Worm (Caenorhabditis elegans) whole organism, L4 larva: Measurements from ENCODE around the gene F01F1.14.

Experiments used
- D1046.2 ChIP-seq: fragments of 200-800 bp; sonication (Bioruptor generic); IDR thresholded peaks from 2 replicates; pipeline ENCODE4 v1.3.6; 2022; ENCODE audit warnings: missing genetic modification characterization, missing compliant biosample characterization
- F26F4.8 ChIP-seq: fragments of 200-800 bp; sonication (Bioruptor generic); conservative IDR thresholded peaks from 2 replicates; pipeline ENCODE4 v1.3.6; 2022; ENCODE audit warnings: missing genetic modification characterization, missing compliant biosample characterization
- F44E2.7 ChIP-seq: fragments of 200-800 bp; sonication (Bioruptor generic); IDR thresholded peaks from 2 replicates; pipeline ENCODE4 v2.1.2; 2022; ENCODE audit warnings: missing genetic modification characterization, missing compliant biosample characterization
- Y48G9A.11 ChIP-seq: fragments of 200-800 bp; sonication (Bioruptor generic); IDR thresholded peaks from 2 replicates; pipeline ENCODE4 v1.3.6; 2022; ENCODE audit warnings: missing genetic modification reagents, missing genetic modification characterization, missing compliant biosample characterization
- Y5F2A.4 ChIP-seq: fragments of 200-800 bp; sonication (Bioruptor generic); optimal IDR thresholded peaks from 2 replicates; lab custom pipeline; 2018; ENCODE audit warnings: mild to moderate bottlenecking, missing genetic modification characterization, missing compliant biosample characterization
- ZK337.2 ChIP-seq: fragments of 200-800 bp; sonication (Bioruptor generic); IDR thresholded peaks from 2 replicates; pipeline ENCODE4 v1.3.6; 2022; ENCODE audit warnings: missing genetic modification reagents, missing genetic modification characterization, missing compliant biosample characterization
- ZK546.5 ChIP-seq, 2 experiments: sonication (generic microtip); optimal IDR thresholded peaks; 2 replicates each; lab custom pipeline; 2017; ENCODE audit warnings: missing biosample characterization in 2 of 2, missing genetic modification characterization in 2 of 2
- aly-2 ChIP-seq: sonication (generic microtip); optimal IDR thresholded peaks from 2 replicates; lab custom pipeline; 2018; ENCODE audit warnings: missing biosample characterization, missing genetic modification characterization
- attf-4 ChIP-seq: sonication (generic microtip); optimal IDR thresholded peaks from 3 replicates; lab custom pipeline; 2017; ENCODE audit warnings: missing biosample characterization, missing genetic modification characterization
- ceh-20 ChIP-seq: fragments of 200-800 bp; sonication (Bioruptor generic); IDR thresholded peaks from 2 replicates; pipeline ENCODE4 v1.3.6; 2022; ENCODE audit warnings: missing genetic modification reagents, missing genetic modification characterization, missing compliant biosample characterization
- ceh-28 ChIP-seq: fragments of 150-350 bp; optimal IDR thresholded peaks from 2 replicates; lab custom pipeline; 2014; ENCODE audit warnings: missing biosample characterization, missing genetic modification reagents, missing genetic modification characterization
- ceh-62 ChIP-seq: sonication (generic microtip); optimal IDR thresholded peaks from 2 replicates; lab custom pipeline; 2017; ENCODE audit warnings: missing biosample characterization, missing genetic modification characterization
- ceh-82 ChIP-seq: sonication (generic microtip); optimal IDR thresholded peaks from 2 replicates; lab custom pipeline; 2017; ENCODE audit warnings: missing biosample characterization, missing genetic modification characterization
- ces-1 ChIP-seq: fragments of 150-350 bp; sonication (generic microtip); optimal IDR thresholded peaks from 4 replicates; lab custom pipeline; 2014; ENCODE audit warnings: missing biosample characterization, missing genetic modification reagents, missing genetic modification characterization
- cey-2 ChIP-seq: sonication (generic microtip); optimal IDR thresholded peaks from 3 replicates; lab custom pipeline; 2017; ENCODE audit warnings: missing genetic modification characterization, mild to moderate bottlenecking, missing compliant biosample characterization, antibody characterized with exemption, borderline replicate concordance; ENCODE audit not compliant: insufficient read depth
- ctbp-1 ChIP-seq: fragments of 200-800 bp; sonication (Bioruptor generic); IDR thresholded peaks from 2 replicates; pipeline ENCODE4 v1.3.6; 2022; ENCODE audit warnings: missing genetic modification reagents, missing genetic modification characterization, missing compliant biosample characterization
- daf-8 ChIP-seq: fragments of 200-800 bp; sonication (Bioruptor generic); IDR thresholded peaks from 2 replicates; pipeline ENCODE4 v1.3.6; 2022; ENCODE audit warnings: missing genetic modification characterization, missing compliant biosample characterization
- dpl-1 ChIP-seq: fragments of 150-350 bp; optimal IDR thresholded peaks from 2 replicates; lab custom pipeline; 2014; ENCODE audit warnings: missing biosample characterization, missing genetic modification reagents, missing genetic modification characterization
- duxl-1 ChIP-seq: sonication (generic microtip); optimal IDR thresholded peaks from 2 replicates; lab custom pipeline; 2016; ENCODE audit warnings: mild to moderate bottlenecking, missing genetic modification characterization, moderate library complexity, missing compliant biosample characterization; ENCODE audit not compliant: poor library complexity
- dve-1 ChIP-seq: sonication (generic microtip); optimal IDR thresholded peaks from 2 replicates; lab custom pipeline; 2017; ENCODE audit warnings: antibody characterized with exemption, mild to moderate bottlenecking, missing genetic modification characterization, missing compliant biosample characterization; ENCODE audit not compliant: insufficient read depth
- egl-43 ChIP-seq: fragments of 200-800 bp; sonication (Bioruptor generic); IDR thresholded peaks from 2 replicates; pipeline ENCODE4 v1.3.6; 2022; ENCODE audit warnings: missing genetic modification reagents, missing genetic modification characterization, missing compliant biosample characterization
- gei-8 ChIP-seq: fragments of 200-800 bp; sonication (Bioruptor generic); optimal IDR thresholded peaks from 2 replicates; lab custom pipeline; 2018; ENCODE audit warnings: mild to moderate bottlenecking, missing genetic modification characterization, missing compliant biosample characterization
- hlh-11 ChIP-seq: fragments of 200-800 bp; sonication (Bioruptor generic); optimal IDR thresholded peaks from 2 replicates; lab custom pipeline; 2018; ENCODE audit warnings: mild to moderate bottlenecking, missing genetic modification characterization, missing compliant biosample characterization
- hlh-30 ChIP-seq: sonication (generic microtip); optimal IDR thresholded peaks from 2 replicates; lab custom pipeline; 2017; ENCODE audit warnings: antibody characterized with exemption, mild to moderate bottlenecking, missing genetic modification characterization, missing compliant biosample characterization; ENCODE audit not compliant: insufficient read depth
- lin-15B ChIP-seq: fragments of 150-350 bp; sonication (generic microtip); optimal IDR thresholded peaks from 3 replicates; lab custom pipeline; 2014; ENCODE audit warnings: missing biosample characterization, missing genetic modification characterization
- lin-29 ChIP-seq: fragments of 200-800 bp; sonication (Bioruptor generic); IDR thresholded peaks from 2 replicates; pipeline ENCODE4 v1.3.6; 2022; ENCODE audit warnings: missing genetic modification reagents, missing genetic modification characterization, missing compliant biosample characterization
- lsy-2 ChIP-seq, 2 experiments: fragments of 150-350 bp in 1 of 2; sonication (generic microtip) in 1 of 2; optimal IDR thresholded peaks; 2 replicates each; lab custom pipeline; 2014 to 2017; ENCODE audit warnings: missing biosample characterization in 2 of 2, missing genetic modification characterization in 2 of 2
- mdl-1 ChIP-seq, 2 experiments: fragments of 150-350 bp in 1 of 2; sonication (generic microtip) in 1 of 2; optimal IDR thresholded peaks; 2 replicates each; lab custom pipeline; 2014 to 2017; ENCODE audit warnings: missing biosample characterization in 2 of 2, missing genetic modification characterization in 2 of 2
- mep-1 ChIP-seq: fragments of 150-350 bp; sonication (generic microtip); optimal IDR thresholded peaks from 3 replicates; lab custom pipeline; 2014; ENCODE audit warnings: missing biosample characterization, missing genetic modification characterization
- mxl-2 ChIP-seq: fragments of 200-800 bp; sonication (Bioruptor generic); conservative IDR thresholded peaks from 2 replicates; pipeline ENCODE4 v1.3.6; 2022; ENCODE audit warnings: missing genetic modification reagents, missing genetic modification characterization, missing compliant biosample characterization
- mxl-3 ChIP-seq: fragments of 200-800 bp; sonication (Bioruptor generic); optimal IDR thresholded peaks from 2 replicates; lab custom pipeline; 2018; ENCODE audit warnings: mild to moderate bottlenecking, missing genetic modification characterization, missing compliant biosample characterization
- nhr-10 ChIP-seq: fragments of 150-350 bp; optimal IDR thresholded peaks from 2 replicates; lab custom pipeline; 2014; ENCODE audit warnings: missing biosample characterization, missing genetic modification characterization
- nhr-28 ChIP-seq: fragments of 150-350 bp; optimal IDR thresholded peaks from 2 replicates; lab custom pipeline; 2014; ENCODE audit warnings: missing biosample characterization, missing genetic modification characterization
- nhr-41 ChIP-seq: fragments of 200-800 bp; sonication (Bioruptor generic); IDR thresholded peaks from 2 replicates; pipeline ENCODE4 v1.3.6; 2022; ENCODE audit warnings: missing genetic modification reagents, missing genetic modification characterization, missing compliant biosample characterization
- nhr-48 ChIP-seq: sonication (generic microtip); optimal IDR thresholded peaks from 2 replicates; lab custom pipeline; 2016; ENCODE audit warnings: mild to moderate bottlenecking, missing genetic modification characterization, missing compliant biosample characterization
- nhr-76 ChIP-seq: fragments of 150-350 bp; optimal IDR thresholded peaks from 2 replicates; lab custom pipeline; 2014; ENCODE audit warnings: missing biosample characterization, missing genetic modification characterization
- php-3 ChIP-seq: fragments of 200-800 bp; sonication (Bioruptor generic); IDR thresholded peaks from 2 replicates; pipeline ENCODE4 v1.3.6; 2022; ENCODE audit warnings: missing genetic modification reagents, missing genetic modification characterization, missing compliant biosample characterization
- pqm-1 ChIP-seq: sonication (generic microtip); optimal IDR thresholded peaks from 2 replicates; lab custom pipeline; 2017; ENCODE audit warnings: missing biosample characterization, missing genetic modification characterization
- rbr-2 ChIP-seq: sonication (generic microtip); optimal IDR thresholded peaks from 2 replicates; lab custom pipeline; 2016; ENCODE audit warnings: missing genotype, missing genetic modification characterization, missing compliant biosample characterization
- sdz-12 ChIP-seq: fragments of 200-800 bp; sonication (Bioruptor generic); optimal IDR thresholded peaks from 2 replicates; lab custom pipeline; 2018; ENCODE audit warnings: mild to moderate bottlenecking, missing genetic modification characterization, missing compliant biosample characterization
- set-16 ChIP-seq: fragments of 200-800 bp; sonication (Bioruptor generic); IDR thresholded peaks from 2 replicates; pipeline ENCODE4 v1.3.6; 2022; ENCODE audit warnings: missing genetic modification reagents, missing genetic modification characterization, missing compliant biosample characterization
- snpc-4 ChIP-seq: fragments of 150-350 bp; optimal IDR thresholded peaks from 2 replicates; lab custom pipeline; 2014; ENCODE audit warnings: missing biosample characterization, missing genetic modification characterization
- tra-1 ChIP-seq: fragments of 200-800 bp; sonication (Bioruptor generic); IDR thresholded peaks from 2 replicates; pipeline ENCODE4 v1.3.6; 2022; ENCODE audit warnings: missing genetic modification reagents, missing genetic modification characterization, missing compliant biosample characterization
- unc-39 ChIP-seq: sonication (generic microtip); optimal IDR thresholded peaks from 2 replicates; lab custom pipeline; 2017; ENCODE audit warnings: missing biosample characterization, missing genetic modification characterization
- unc-62 ChIP-seq, 3 experiments: fragments of 150-350 bp in 1 of 3; sonication (generic microtip); optimal IDR thresholded peaks in 2 of 3; peaks in 1 of 3; 1 replicate in 1 of 3; 2 replicates in 2 of 3; lab custom pipeline; 2014 to 2017; ENCODE audit warnings: missing biosample characterization in 3 of 3, missing genetic modification characterization in 3 of 3, missing genetic modification reagents in 3 of 3, missing genotype in 1 of 3
- zag-1 ChIP-seq: fragments of 150-350 bp; optimal IDR thresholded peaks from 2 replicates; lab custom pipeline; 2014; ENCODE audit warnings: missing biosample characterization, missing genetic modification characterization
- zfp-2 ChIP-seq: sonication (generic microtip); optimal IDR thresholded peaks from 2 replicates; lab custom pipeline; 2016; ENCODE audit warnings: mild to moderate bottlenecking, missing genetic modification characterization, missing compliant biosample characterization
- zip-11 ChIP-seq: fragments of 200-800 bp; sonication (Bioruptor generic); IDR thresholded peaks from 2 replicates; pipeline ENCODE4 v1.3.6; 2022; ENCODE audit warnings: missing genetic modification characterization, missing compliant biosample characterization
- zip-2 ChIP-seq: fragments of 150-350 bp; optimal IDR thresholded peaks from 2 replicates; lab custom pipeline; 2014; ENCODE audit warnings: missing biosample characterization, missing genetic modification characterization
- ztf-11 ChIP-seq: fragments of 150-350 bp; optimal IDR thresholded peaks from 2 replicates; lab custom pipeline; 2014; ENCODE audit warnings: missing biosample characterization, missing genetic modification characterization

Gene F01F1.14

DNA sequence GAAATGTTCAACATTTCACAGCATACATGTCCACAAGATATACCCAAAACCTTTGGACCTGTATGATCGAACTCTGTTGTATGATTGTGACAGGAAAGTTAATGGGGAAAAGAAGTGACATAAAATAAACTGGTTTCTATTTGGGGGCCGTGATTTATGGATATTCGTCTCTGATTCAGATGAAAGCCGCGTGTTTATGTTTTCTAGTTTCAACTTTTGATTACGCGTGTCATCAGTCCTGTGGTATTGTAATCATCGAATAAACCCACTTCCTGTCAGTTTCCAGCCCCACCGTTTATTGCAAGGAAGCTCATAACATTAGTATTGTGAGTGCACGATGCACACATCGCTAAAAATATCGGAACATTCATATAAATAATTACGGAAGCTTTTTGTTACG, 39.5 kb upstream of the F01F1.14 start:
- TF ChIP-seq php-3 (0 out of 2 replicates have a peak, but pooled peaks have one; percentile 24), nhr-10 (no peak), hlh-30 (tag; lab: Kevin White, UChicago) (peak; percentile 43), Y48G9A.11 (no peak), ZK546.5 (tag; optimal IDR thresholded peaks at IDR 0.05; lab: Kevin White, UChicago) (no peak), ces-1 (GFP tag; lab: Kevin White, UChicago) (no peak), hlh-11 (tag; lab: Kevin White, UChicago) (peak; percentile 48), tra-1 (no peak), mep-1 (tag; lab: Kevin White, UChicago) (no peak), ceh-20 (GFP tag; lab: Robert Waterston, UW) (no peak), nhr-48 (peak; percentile 15), ZK337.2 (GFP tag; lab: Robert Waterston, UW) (no peak), unc-62 (GFP tag; optimal IDR thresholded peaks at IDR 0.05 in 1 of 2; lab: Kevin White, UChicago) (peak in 1 of 2 experiments; percentile 72), unc-62 (tag; optimal IDR thresholded peaks at IDR 0.05; lab: Kevin White, UChicago) (peak; percentile 42), sdz-12 (GFP tag; lab: Kevin White, UChicago) (no peak), zfp-2 (tag; lab: Kevin White, UChicago) (no peak), lsy-2 (tag; optimal IDR thresholded peaks at IDR 0.05; lab: Kevin White, UChicago) (peak in 1 of 2 experiments; percentile 6), unc-39 (no peak), mdl-1 (tag; optimal IDR thresholded peaks at IDR 0.05; lab: Kevin White, UChicago) (peak in 1 of 2 experiments; percentile 59), attf-4 (no peak), zip-11 (GFP tag; lab: Robert Waterston, UW) (no peak), nhr-28 (tag; lab: Kevin White, UChicago) (peak; percentile 80), ceh-28 (no peak), ztf-11 (tag; lab: Kevin White, UChicago) (no peak), ceh-82 (tag; lab: Kevin White, UChicago) (no peak), pqm-1 (tag; lab: Kevin White, UChicago) (no peak), mxl-3 (GFP tag; lab: Kevin White, UChicago) (peak; percentile 50), cey-2 (no peak), duxl-1 (tag; lab: Kevin White, UChicago) (no peak), D1046.2 (GFP tag; lab: Robert Waterston, UW) (no peak), lin-29 (GFP tag; lab: Robert Waterston, UW) (no peak)

DNA sequence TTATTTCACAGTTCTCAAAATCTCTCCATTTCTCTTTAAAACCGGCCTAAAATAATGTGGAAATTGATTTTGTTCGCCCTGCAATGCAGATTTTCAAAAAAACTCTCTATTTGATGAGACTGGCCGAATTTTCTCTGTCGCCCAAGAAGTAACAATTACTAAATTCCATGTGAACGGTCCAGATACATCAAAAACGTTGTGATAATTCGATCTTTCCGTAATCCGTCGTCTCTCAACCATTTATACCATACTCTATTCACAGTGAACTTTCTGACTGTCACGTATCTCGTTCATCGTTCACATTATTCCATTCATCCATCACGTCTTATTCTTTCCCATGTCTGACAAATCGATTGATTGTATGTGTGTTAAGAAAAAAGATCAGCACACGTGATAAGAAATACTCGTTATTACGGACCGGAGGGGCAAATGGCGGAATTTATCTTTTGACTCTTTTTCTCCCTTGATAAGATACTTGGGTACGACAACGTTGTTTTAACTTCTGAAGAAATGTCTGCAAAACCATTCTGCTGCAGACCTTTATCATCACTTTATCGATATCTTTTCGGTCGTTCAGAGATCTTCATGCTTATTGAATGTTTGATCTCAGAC, 38.5 kb upstream of the F01F1.14 start:
- peak; percentile 52 for TF ChIP-seq nhr-28 (tag; lab: Kevin White, UChicago)
- TF ChIP-seq ctbp-1, result no peak
- TF ChIP-seq dve-1 (tag; lab: Kevin White, UChicago), result peak; percentile 34
- no peak for TF ChIP-seq F44E2.7
- no peak for TF ChIP-seq aly-2 (tag; lab: Kevin White, UChicago)
- TF ChIP-seq rbr-2 (tag; lab: Kevin White, UChicago), result no peak
- TF ChIP-seq gei-8 (GFP tag; lab: Kevin White, UChicago), result no peak
- no peak for TF ChIP-seq snpc-4 (tag; lab: Kevin White, UChicago)
- TF ChIP-seq zag-1 (tag; lab: Kevin White, UChicago), result no peak
- peak; percentile 70 for TF ChIP-seq mxl-3 (GFP tag; lab: Kevin White, UChicago)
- TF ChIP-seq zip-2 (tag; lab: Kevin White, UChicago), result no peak
- TF ChIP-seq set-16 (GFP tag; lab: Robert Waterston, UW), result no peak
- TF ChIP-seq egl-43 (GFP tag; lab: Robert Waterston, UW), result no peak
- TF ChIP-seq Y5F2A.4, result no peak
- no peak for TF ChIP-seq nhr-10
- TF ChIP-seq F26F4.8 (GFP tag; lab: Robert Waterston, UW), result no peak
- no peak for TF ChIP-seq dpl-1 (GFP tag; lab: Kevin White, UChicago)
- no peak for TF ChIP-seq daf-8
- peak in 1 of 2 experiments; percentile 36 for TF ChIP-seq mdl-1 (tag; optimal IDR thresholded peaks at IDR 0.05; lab: Kevin White, UChicago)
- TF ChIP-seq nhr-41, result no peak
- no peak for TF ChIP-seq mxl-2
- TF ChIP-seq mep-1 (tag; lab: Kevin White, UChicago), result peak; percentile 12
- TF ChIP-seq lin-15B, result no peak
- no peak for TF ChIP-seq ceh-62 (tag; lab: Kevin White, UChicago)
- TF ChIP-seq nhr-76 (tag; lab: Kevin White, UChicago), result no peak
- peak; percentile 52 for TF ChIP-seq hlh-11 (tag; lab: Kevin White, UChicago)
